Fruit fly (Drosophila melanogaster) whole organism, embryonic: ENCODE data around the gene CG6443.
A peak's percentile ranks its signal among the peaks of the same experiment; 100 is the strongest.

Experiments used
- Atf-2 ChIP-seq: fragments of 200-800 bp; sonication (Bioruptor generic); optimal IDR thresholded peaks from 2 replicates; lab custom pipeline; 2016; ENCODE audit warnings: missing biosample characterization, missing genetic modification characterization
- CG11085 ChIP-seq: fragments of 200-800 bp; sonication (Bioruptor generic); IDR thresholded peaks from 2 replicates; pipeline ENCODE4 v1.3.6; 2022; ENCODE audit warnings: missing biosample characterization, missing genetic modification characterization
- CG11093 ChIP-seq: fragments of 200-800 bp; sonication (Bioruptor generic); IDR thresholded peaks from 3 replicates; pipeline ENCODE4 v1.3.6; 2022; ENCODE audit warnings: missing biosample characterization, missing genetic modification characterization
- CG11696 ChIP-seq: fragments of 200-800 bp; sonication (Bioruptor generic); IDR thresholded peaks from 2 replicates; pipeline ENCODE4 v1.3.6; 2022; ENCODE audit warnings: missing biosample characterization, missing genetic modification characterization
- CG12155 ChIP-seq: fragments of 200-800 bp; sonication (Bioruptor generic); optimal IDR thresholded peaks from 3 replicates; lab custom pipeline; 2016; ENCODE audit warnings: missing biosample characterization, missing genetic modification characterization
- CG12236 ChIP-seq: fragments of 200-800 bp; sonication (Bioruptor generic); optimal IDR thresholded peaks from 2 replicates; lab custom pipeline; 2016; ENCODE audit warnings: missing biosample characterization, missing genetic modification characterization
- CG12659 ChIP-seq: fragments of 200-800 bp; sonication (Bioruptor generic); optimal IDR thresholded peaks from 3 replicates; lab custom pipeline; 2017; ENCODE audit warnings: mild to moderate bottlenecking, missing biosample characterization, missing genetic modification reagents, missing genetic modification characterization
- CG13894 ChIP-seq: fragments of 200-800 bp; sonication (Bioruptor generic); optimal IDR thresholded peaks from 3 replicates; lab custom pipeline; 2018; ENCODE audit warnings: missing biosample characterization, mild to moderate bottlenecking, missing genetic modification characterization, moderate library complexity
- CG14050 ChIP-seq: fragments of 200-800 bp; sonication (Bioruptor generic); IDR thresholded peaks from 3 replicates; pipeline ENCODE4 v1.3.6; 2022; ENCODE audit warnings: missing biosample characterization, missing genetic modification characterization
- CG17361 ChIP-seq: fragments of 200-800 bp; sonication (Bioruptor generic); IDR thresholded peaks from 3 replicates; pipeline ENCODE4 v1.3.6; 2022; ENCODE audit warnings: missing biosample characterization, missing genetic modification characterization
- CG1792 ChIP-seq: fragments of 200-800 bp; sonication (Bioruptor generic); optimal IDR thresholded peaks from 2 replicates; lab custom pipeline; 2016; ENCODE audit warnings: missing biosample characterization, missing genetic modification characterization
- CG2199 ChIP-seq: fragments of 200-800 bp; sonication (Bioruptor generic); IDR thresholded peaks from 3 replicates; pipeline ENCODE4 v1.3.6; 2022; ENCODE audit warnings: missing biosample characterization, missing genetic modification characterization
- CG30431 ChIP-seq: fragments of 200-800 bp; sonication (Bioruptor generic); optimal IDR thresholded peaks from 2 replicates; lab custom pipeline; 2017; ENCODE audit warnings: missing biosample characterization, missing genetic modification characterization
- CG3163 ChIP-seq: fragments of 200-800 bp; sonication (Bioruptor generic); optimal IDR thresholded peaks from 3 replicates; lab custom pipeline; 2016; ENCODE audit warnings: missing biosample characterization, missing genetic modification characterization
- CG34224 ChIP-seq: fragments of 200-800 bp; sonication (Bioruptor generic); IDR thresholded peaks from 3 replicates; pipeline ENCODE4 v1.3.6; 2022; ENCODE audit warnings: missing biosample characterization, missing genetic modification characterization; ENCODE audit not compliant: partially characterized antibody
- CG4360 ChIP-seq: fragments of 200-800 bp; sonication (Bioruptor generic); IDR thresholded peaks from 2 replicates; pipeline ENCODE4 v1.3.6; 2022; ENCODE audit warnings: missing biosample characterization, missing genetic modification characterization
- CG4707 ChIP-seq: fragments of 200-800 bp; sonication (Bioruptor generic); optimal IDR thresholded peaks from 2 replicates; lab custom pipeline; 2018; ENCODE audit warnings: missing biosample characterization, mild to moderate bottlenecking, missing genetic modification characterization, moderate library complexity
- CG4730 ChIP-seq: fragments of 200-800 bp; sonication (Bioruptor generic); IDR thresholded peaks from 2 replicates; pipeline ENCODE4 v1.3.6; 2022; ENCODE audit warnings: missing biosample characterization, missing genetic modification characterization
- CG6175 ChIP-seq: fragments of 200-800 bp; sonication (Bioruptor generic); IDR thresholded peaks from 3 replicates; pipeline ENCODE4 v1.3.6; 2022; ENCODE audit warnings: missing biosample characterization, missing genetic modification characterization
- CG7271 ChIP-seq: fragments of 200-800 bp; sonication (Bioruptor generic); optimal IDR thresholded peaks from 2 replicates; lab custom pipeline; 2018; ENCODE audit warnings: missing biosample characterization, mild to moderate bottlenecking, missing genetic modification characterization, moderate library complexity
- CG7839 ChIP-seq: fragments of 200-800 bp; sonication (Bioruptor generic); optimal IDR thresholded peaks from 3 replicates; lab custom pipeline; 2018; ENCODE audit warnings: missing biosample characterization, mild to moderate bottlenecking, missing genetic modification characterization, moderate library complexity
- CG8089 ChIP-seq: fragments of 200-800 bp; sonication (Bioruptor generic); optimal IDR thresholded peaks from 3 replicates; lab custom pipeline; 2016; ENCODE audit warnings: missing biosample characterization, missing genetic modification characterization
- CG8290 ChIP-seq, 3 experiments: fragments of 200-800 bp; sonication (Bioruptor generic); optimal IDR thresholded peaks; 2 replicates each; lab custom pipeline; 2016 to 2019; ENCODE audit warnings: missing biosample characterization in 3 of 3, missing genetic modification characterization in 3 of 3, mild to moderate bottlenecking in 2 of 3, moderate library complexity in 1 of 3
- CG8359 ChIP-seq: fragments of 200-800 bp; sonication (Bioruptor generic); optimal IDR thresholded peaks from 2 replicates; lab custom pipeline; 2017; ENCODE audit warnings: missing biosample characterization, mild to moderate bottlenecking, missing genetic modification characterization, borderline replicate concordance
- CG8924 ChIP-seq: fragments of 200-800 bp; optimal IDR thresholded peaks from 3 replicates; lab custom pipeline; 2019; ENCODE audit warnings: missing biosample characterization, mild to moderate bottlenecking, missing genetic modification characterization, moderate library complexity
- CG8944 ChIP-seq: fragments of 200-800 bp; sonication (Bioruptor generic); optimal IDR thresholded peaks from 3 replicates; lab custom pipeline; 2016; ENCODE audit warnings: missing biosample characterization, missing genetic modification characterization
- CG9215 ChIP-seq: fragments of 200-800 bp; sonication (Bioruptor generic); IDR thresholded peaks from 2 replicates; pipeline ENCODE4 v1.3.6; 2022; ENCODE audit warnings: missing biosample characterization, missing genetic modification characterization
- Chrac-16 ChIP-seq: fragments of 200-800 bp; sonication (Bioruptor generic); optimal IDR thresholded peaks from 3 replicates; lab custom pipeline; 2016; ENCODE audit warnings: missing biosample characterization, missing genetic modification characterization
- Dfd ChIP-seq, 2 experiments: fragments of >200 bp; optimal IDR thresholded peaks; 2 replicates each; lab custom pipeline; 2017; ENCODE audit warnings: missing biosample characterization in 2 of 2, missing genetic modification characterization in 2 of 2
- E2f1 ChIP-seq: fragments of 200-800 bp; sonication (Bioruptor generic); IDR thresholded peaks from 2 replicates; pipeline ENCODE4 v1.3.6; 2022; ENCODE audit warnings: missing biosample characterization, missing genetic modification characterization
- Hr78 ChIP-seq, 2 experiments: fragments of 200-800 bp in 1 of 2; fragments of >200 bp in 1 of 2; sonication (Bioruptor generic) in 1 of 2; optimal IDR thresholded peaks; 2 replicates each; lab custom pipeline; 2017 to 2019; ENCODE audit warnings: missing biosample characterization in 2 of 2, missing genetic modification characterization in 2 of 2, mild to moderate bottlenecking in 1 of 2, moderate library complexity in 1 of 2
- Spps ChIP-seq: fragments of 200-800 bp; sonication (Bioruptor generic); optimal IDR thresholded peaks from 2 replicates; lab custom pipeline; 2018; ENCODE audit warnings: missing biosample characterization, mild to moderate bottlenecking, missing genetic modification characterization
- Sry-β ChIP-seq: fragments of 200-800 bp; sonication (Bioruptor generic); optimal IDR thresholded peaks from 2 replicates; lab custom pipeline; 2018; ENCODE audit warnings: missing biosample characterization, mild to moderate bottlenecking, missing genetic modification characterization, moderate library complexity
- Sry-δ ChIP-seq: fragments of 200-800 bp; sonication (Bioruptor generic); optimal IDR thresholded peaks from 2 replicates; lab custom pipeline; 2016; ENCODE audit warnings: missing biosample characterization, missing genetic modification characterization
- Trl ChIP-seq, 3 experiments: fragments of >200 bp in 2 of 3; fragments of 200-800 bp in 1 of 3; sonication (Bioruptor generic) in 1 of 3; optimal IDR thresholded peaks; 2 replicates in 1 of 3; 3 replicates in 2 of 3; lab custom pipeline; 2016 to 2017; ENCODE audit warnings: missing biosample characterization in 1 of 3, missing genetic modification characterization in 1 of 3
- Vsx1 ChIP-seq: fragments of 200-800 bp; sonication (Bioruptor generic); optimal IDR thresholded peaks from 2 replicates; lab custom pipeline; 2017; ENCODE audit warnings: missing biosample characterization, mild to moderate bottlenecking, missing genetic modification characterization, missing genetic modification reagents
- bigmax ChIP-seq: fragments of 200-800 bp; sonication (Bioruptor generic); optimal IDR thresholded peaks from 2 replicates; lab custom pipeline; 2018; ENCODE audit warnings: missing biosample characterization, mild to moderate bottlenecking, missing genetic modification characterization
- dan ChIP-seq: fragments of 200-800 bp; sonication (Bioruptor generic); IDR thresholded peaks from 2 replicates; pipeline ENCODE4 v1.3.6; 2022; ENCODE audit warnings: missing biosample characterization, missing genetic modification characterization
- dati ChIP-seq: fragments of 200-800 bp; sonication (Bioruptor generic); IDR thresholded peaks from 2 replicates; pipeline ENCODE4 v1.3.6; 2022; ENCODE audit warnings: missing biosample characterization, missing genetic modification characterization
- esg ChIP-seq: fragments of 200-800 bp; sonication (Bioruptor generic); conservative IDR thresholded peaks from 2 replicates; pipeline ENCODE4 v1.3.6; 2022; ENCODE audit warnings: missing biosample characterization, missing genetic modification characterization
- ham ChIP-seq: fragments of 200-800 bp; sonication (Bioruptor generic); IDR thresholded peaks from 2 replicates; pipeline ENCODE4 v1.3.6; 2022; ENCODE audit warnings: missing biosample characterization, missing genetic modification characterization
- ind ChIP-seq: fragments of 200-800 bp; sonication (Bioruptor generic); optimal IDR thresholded peaks from 3 replicates; lab custom pipeline; 2016; ENCODE audit warnings: missing biosample characterization, missing genetic modification characterization
- jigr1 ChIP-seq: fragments of 200-800 bp; sonication (Bioruptor generic); IDR thresholded peaks from 3 replicates; pipeline ENCODE4 v1.3.6; 2022; ENCODE audit warnings: missing biosample characterization, missing genetic modification characterization
- pros ChIP-seq: fragments of 200-800 bp; sonication (Bioruptor generic); optimal IDR thresholded peaks from 3 replicates; lab custom pipeline; 2019; ENCODE audit warnings: missing biosample characterization, mild to moderate bottlenecking, missing genetic modification characterization, moderate library complexity
- ranshi ChIP-seq: fragments of 200-800 bp; sonication (Bioruptor generic); IDR thresholded peaks from 2 replicates; pipeline ENCODE4 v1.3.6; 2022; ENCODE audit warnings: missing biosample characterization, missing genetic modification characterization
- sc ChIP-seq, 3 experiments: fragments of >200 bp in 2 of 3; fragments of 200-800 bp in 1 of 3; sonication (Bioruptor generic) in 1 of 3; optimal IDR thresholded peaks; 2 replicates in 2 of 3; 3 replicates in 1 of 3; lab custom pipeline; 2017; ENCODE audit warnings: mild to moderate bottlenecking in 1 of 3, missing biosample characterization in 1 of 3, missing genetic modification characterization in 1 of 3, missing genetic modification reagents in 1 of 3
- slbo ChIP-seq: fragments of 200-800 bp; sonication (Bioruptor generic); IDR thresholded peaks from 2 replicates; pipeline ENCODE4 v1.3.6; 2022; ENCODE audit warnings: missing biosample characterization, missing genetic modification characterization
- tap ChIP-seq: fragments of 200-800 bp; optimal IDR thresholded peaks from 3 replicates; lab custom pipeline; 2019; ENCODE audit warnings: missing biosample characterization, mild to moderate bottlenecking, missing genetic modification characterization, moderate library complexity
- tx ChIP-seq: fragments of 200-800 bp; sonication (Bioruptor generic); optimal IDR thresholded peaks from 2 replicates; lab custom pipeline; 2016; ENCODE audit warnings: missing biosample characterization, missing genetic modification characterization
- zen ChIP-seq: fragments of 200-800 bp; sonication (Bioruptor generic); optimal IDR thresholded peaks from 3 replicates; lab custom pipeline; 2018; ENCODE audit warnings: missing biosample characterization, mild to moderate bottlenecking, missing genetic modification characterization, moderate library complexity

CG6443 gene

DNA sequence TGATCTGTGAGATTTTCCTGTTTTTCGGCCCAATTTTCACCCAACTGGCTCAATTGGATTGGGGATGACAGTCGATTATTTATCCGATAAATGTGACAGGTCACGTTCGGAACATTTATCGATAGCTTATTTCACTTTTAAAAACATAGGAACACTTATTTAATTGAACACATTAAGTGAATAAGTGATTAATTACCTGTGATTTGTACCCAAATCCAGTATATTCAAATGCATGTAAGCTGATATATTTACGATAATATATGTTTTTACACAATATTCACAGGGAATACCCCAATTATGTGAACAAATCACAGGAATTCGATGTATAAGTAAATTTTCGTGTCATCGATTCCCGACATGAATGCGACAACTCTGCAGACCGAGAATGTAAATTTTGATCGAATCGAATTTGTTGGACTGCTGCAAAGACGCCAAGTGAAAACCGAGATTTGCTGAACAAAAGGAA lies 3.6 kb downstream of the CG6443 start, which contains the start of the genes EMC3 and Dpy-30L1 (continued):
- TF ChIP-seq CG7271 (tag; lab: Kevin White, UChicago) (no peak), slbo (GFP tag; lab: Robert Waterston, UW) (peak; percentile 60), CG4360 (no peak), CG30431 (GFP tag; lab: Kevin White, UChicago) (no peak), ham (GFP tag; lab: Robert Waterston, UW) (no peak), CG11085 (GFP tag; lab: Robert Waterston, UW) (no peak), CG14050 (GFP tag; lab: Robert Waterston, UW) (no peak), CG8944 (GFP tag; lab: Kevin White, UChicago) (peak; percentile 29), dan (GFP tag; lab: Robert Waterston, UW) (no peak), dati (GFP tag; lab: Robert Waterston, UW) (no peak), CG6175 (GFP tag; lab: Robert Waterston, UW) (no peak), CG8290 (GFP tag; optimal IDR thresholded peaks at IDR 0.05; lab: Kevin White, UChicago) (no peak), CG8290 (tag; optimal IDR thresholded peaks at IDR 0.05; lab: Kevin White, UChicago) (no peak), CG11696 (GFP tag; lab: Robert Waterston, UW) (no peak), ranshi (GFP tag; lab: Robert Waterston, UW) (peak; percentile 47; the same call in 1 of the 2 replicates), esg (0 out of 2 replicates have a peak, but pooled peaks have one; percentile 19), Hr78 (GFP tag; optimal IDR thresholded peaks at IDR 0.05; lab: Kevin White, UChicago) (no peak), Vsx1 (no peak), Dfd (GFP tag; optimal IDR thresholded peaks at IDR 0.05; lab: Kevin White, UChicago) (no peak), CG11093 (GFP tag; lab: Robert Waterston, UW) (no peak), Atf-2 (GFP tag; lab: Kevin White, UChicago) (peak; percentile 24), CG9215 (peak; percentile 49; the same call in 1 of the 2 replicates), sc (optimal IDR thresholded peaks at IDR 0.05; lab: Kevin White, UChicago) (no peak), sc (GFP tag; optimal IDR thresholded peaks at IDR 0.05; lab: Kevin White, UChicago) (no peak), CG1792 (GFP tag; lab: Kevin White, UChicago) (peak; percentile 28), CG34224 (GFP tag; lab: Robert Waterston, UW) (peak; percentile 81), CG4730 (GFP tag; lab: Robert Waterston, UW) (peak; percentile 32; the same call in 1 of the 2 replicates), CG12659 (peak; percentile 83), CG3163 (GFP tag; lab: Kevin White, UChicago) (peak; percentile 12), Spps (no peak), zen (tag; lab: Kevin White, UChicago) (peak; percentile 67), Chrac-16 (GFP tag; lab: Kevin White, UChicago) (peak; percentile 67), CG12236 (GFP tag; lab: Kevin White, UChicago) (no peak), CG12155 (peak; percentile 54), tx (GFP tag; lab: Kevin White, UChicago) (peak; percentile 25), CG8924 (tag; lab: Kevin White, UChicago) (no peak), CG8359 (GFP tag; lab: Kevin White, UChicago) (no peak), E2f1 (GFP tag; lab: Robert Waterston, UW) (no peak), bigmax (GFP tag; lab: Kevin White, UChicago) (no peak), CG13894 (no peak), Sry-δ (peak; percentile 87), CG8089 (GFP tag; lab: Kevin White, UChicago) (no peak), CG17361 (GFP tag; lab: Robert Waterston, UW) (peak; percentile 67), pros (GFP tag; lab: Kevin White, UChicago) (no peak), tap (tag; lab: Kevin White, UChicago) (no peak), CG7839 (tag; lab: Kevin White, UChicago) (no peak), CG2199 (GFP tag; lab: Robert Waterston, UW) (no peak), Trl (optimal IDR thresholded peaks at IDR 0.05; lab: Kevin White, UChicago) (no peak), Trl (GFP tag; optimal IDR thresholded peaks at IDR 0.05; lab: Kevin White, UChicago) (peak; percentile 40), CG4707 (GFP tag; lab: Kevin White, UChicago) (no peak), ind (GFP tag; lab: Kevin White, UChicago) (peak; percentile 49), Sry-β (GFP tag; lab: Kevin White, UChicago) (no peak), jigr1 (GFP tag; lab: Robert Waterston, UW) (no peak)
